Worm (Caenorhabditis elegans) whole organism, late embryonic: ENCODE measurements around the gene C28G1.6.

Experiments
- C08G9.2 ChIP-seq: sonication (generic microtip); optimal IDR thresholded peaks from 2 replicates; lab custom pipeline; 2016; ENCODE audit warnings: mild to moderate bottlenecking, missing genetic modification characterization, moderate library complexity, missing compliant biosample characterization
- C38D4.7 ChIP-seq: fragments of 200-800 bp; sonication (Bioruptor generic); optimal IDR thresholded peaks from 2 replicates; lab custom pipeline; 2018; ENCODE audit warnings: mild to moderate bottlenecking, missing genetic modification characterization, moderate library complexity, missing compliant biosample characterization
- F13H6.1 ChIP-seq: sonication (generic microtip); optimal IDR thresholded peaks from 2 replicates; lab custom pipeline; 2016; ENCODE audit warnings: missing genetic modification characterization, missing compliant biosample characterization
- K09A11.1 ChIP-seq: sonication (generic microtip); optimal IDR thresholded peaks from 2 replicates; lab custom pipeline; 2017; ENCODE audit warnings: antibody characterized with exemption, mild to moderate bottlenecking, missing genetic modification characterization, missing compliant biosample characterization; ENCODE audit not compliant: insufficient read depth
- Y22D7AL.16 ChIP-seq: sonication (generic microtip); optimal IDR thresholded peaks from 2 replicates; lab custom pipeline; 2016; ENCODE audit warnings: missing genetic modification characterization, missing compliant biosample characterization
- ahr-1 ChIP-seq: sonication (generic microtip); optimal IDR thresholded peaks from 2 replicates; lab custom pipeline; 2016; ENCODE audit warnings: missing genetic modification characterization, missing compliant biosample characterization
- ama-1 ChIP-seq: fragments of 150-350 bp; optimal IDR thresholded peaks from 2 replicates; lab custom pipeline; 2014
- ceh-18 ChIP-seq: sonication (generic microtip); optimal IDR thresholded peaks from 2 replicates; lab custom pipeline; 2016; ENCODE audit warnings: missing genetic modification characterization, missing compliant biosample characterization
- ceh-19 ChIP-seq: fragments of 200-800 bp; sonication (Bioruptor generic); optimal IDR thresholded peaks from 2 replicates; lab custom pipeline; 2018; ENCODE audit warnings: mild to moderate bottlenecking, missing genetic modification characterization, missing compliant biosample characterization
- ceh-2 ChIP-seq: sonication (generic microtip); optimal IDR thresholded peaks from 2 replicates; lab custom pipeline; 2016; ENCODE audit warnings: missing genotype, missing genetic modification characterization, missing compliant biosample characterization
- ceh-22 ChIP-seq: sonication (generic microtip); optimal IDR thresholded peaks from 2 replicates; lab custom pipeline; 2017; ENCODE audit warnings: missing biosample characterization, missing genetic modification characterization
- ceh-24 ChIP-seq: sonication (generic microtip); optimal IDR thresholded peaks from 2 replicates; lab custom pipeline; 2016; ENCODE audit warnings: mild to moderate bottlenecking, missing genetic modification characterization, missing compliant biosample characterization
- ceh-30 ChIP-seq: fragments of 150-350 bp; optimal IDR thresholded peaks from 2 replicates; lab custom pipeline; 2014; ENCODE audit warnings: missing biosample characterization, missing genetic modification characterization
- ceh-31 ChIP-seq: sonication (generic microtip); optimal IDR thresholded peaks from 2 replicates; lab custom pipeline; 2016; ENCODE audit warnings: missing genetic modification characterization, missing compliant biosample characterization
- ceh-45 ChIP-seq: fragments of 200-800 bp; sonication (Bioruptor generic); IDR thresholded peaks from 2 replicates; pipeline ENCODE4 v1.3.6; 2022; ENCODE audit warnings: missing genetic modification reagents, missing genetic modification characterization, missing compliant biosample characterization
- ceh-48 ChIP-seq: sonication (generic microtip); optimal IDR thresholded peaks from 2 replicates; lab custom pipeline; 2016; ENCODE audit warnings: missing genetic modification characterization, inconsistent platforms, missing compliant biosample characterization
- ceh-6 ChIP-seq: fragments of 200-800 bp; sonication (Bioruptor generic); optimal IDR thresholded peaks from 2 replicates; lab custom pipeline; 2018; ENCODE audit warnings: mild to moderate bottlenecking, missing genetic modification characterization, missing compliant biosample characterization
- dmd-4 ChIP-seq: sonication (generic microtip); optimal IDR thresholded peaks from 2 replicates; lab custom pipeline; 2016; ENCODE audit warnings: borderline replicate concordance, missing genetic modification characterization, missing compliant biosample characterization
- elt-2 ChIP-seq: sonication (generic microtip); optimal IDR thresholded peaks from 2 replicates; lab custom pipeline; 2016; ENCODE audit warnings: missing genetic modification reagents, missing genetic modification characterization, missing compliant biosample characterization
- elt-4 ChIP-seq: sonication (generic microtip); optimal IDR thresholded peaks from 2 replicates; lab custom pipeline; 2016; ENCODE audit warnings: missing genetic modification characterization, missing compliant biosample characterization
- eyg-1 ChIP-seq: sonication (generic microtip); optimal IDR thresholded peaks from 2 replicates; lab custom pipeline; 2016; ENCODE audit warnings: missing genotype, missing genetic modification characterization, missing compliant biosample characterization
- fkh-10 ChIP-seq: fragments of 150-350 bp; optimal IDR thresholded peaks from 2 replicates; lab custom pipeline; 2014; ENCODE audit warnings: missing biosample characterization, missing genetic modification reagents, missing genetic modification characterization
- gmeb-2 ChIP-seq: sonication (generic microtip); optimal IDR thresholded peaks from 2 replicates; lab custom pipeline; 2016; ENCODE audit warnings: missing genetic modification characterization, inconsistent platforms, missing compliant biosample characterization
- hlh-13 ChIP-seq: fragments of 200-800 bp; sonication (Bioruptor generic); optimal IDR thresholded peaks from 2 replicates; lab custom pipeline; 2018; ENCODE audit warnings: mild to moderate bottlenecking, missing genetic modification characterization, missing compliant biosample characterization
- hlh-15 ChIP-seq: sonication (generic microtip); optimal IDR thresholded peaks from 2 replicates; lab custom pipeline; 2016; ENCODE audit warnings: missing genetic modification characterization, missing compliant biosample characterization
- hlh-30 ChIP-seq: sonication (generic microtip); optimal IDR thresholded peaks from 2 replicates; lab custom pipeline; 2017; ENCODE audit warnings: antibody characterized with exemption, missing genetic modification characterization, missing compliant biosample characterization; ENCODE audit not compliant: insufficient read depth
- hlh-8 ChIP-seq: sonication (generic microtip); optimal IDR thresholded peaks from 2 replicates; lab custom pipeline; 2016; ENCODE audit warnings: missing genotype, missing genetic modification characterization, missing compliant biosample characterization
- lim-6 ChIP-seq: sonication (generic microtip); optimal IDR thresholded peaks from 2 replicates; lab custom pipeline; 2016; ENCODE audit warnings: missing genetic modification characterization, missing compliant biosample characterization
- lin-11 ChIP-seq: fragments of 200-800 bp; sonication (Bioruptor generic); optimal IDR thresholded peaks from 2 replicates; lab custom pipeline; 2018; ENCODE audit warnings: mild to moderate bottlenecking, missing genetic modification characterization, missing compliant biosample characterization
- madf-2 ChIP-seq: sonication (generic microtip); optimal IDR thresholded peaks from 2 replicates; lab custom pipeline; 2017; ENCODE audit warnings: missing genetic modification characterization, missing compliant biosample characterization
- nfya-1 ChIP-seq: sonication (generic microtip); optimal IDR thresholded peaks from 2 replicates; lab custom pipeline; 2017; ENCODE audit warnings: missing genetic modification characterization, mild to moderate bottlenecking, missing compliant biosample characterization, antibody characterized with exemption, moderate library complexity
- nhr-11 ChIP-seq: fragments of 150-350 bp; optimal IDR thresholded peaks from 2 replicates; lab custom pipeline; 2014; ENCODE audit warnings: missing biosample characterization, missing genetic modification characterization
- nhr-232 ChIP-seq: sonication (generic microtip); optimal IDR thresholded peaks from 2 replicates; lab custom pipeline; 2016; ENCODE audit warnings: missing genetic modification characterization, missing compliant biosample characterization
- odd-2 ChIP-seq: sonication (generic microtip); optimal IDR thresholded peaks from 2 replicates; lab custom pipeline; 2017; ENCODE audit warnings: antibody characterized with exemption, mild to moderate bottlenecking, missing genetic modification characterization, missing compliant biosample characterization
- pat-9 ChIP-seq: fragments of 200-800 bp; sonication (Bioruptor generic); optimal IDR thresholded peaks from 2 replicates; lab custom pipeline; 2018; ENCODE audit warnings: mild to moderate bottlenecking, missing genetic modification characterization, moderate library complexity, missing compliant biosample characterization
- pax-1 ChIP-seq: fragments of 150-350 bp; optimal IDR thresholded peaks from 2 replicates; lab custom pipeline; 2014; ENCODE audit warnings: missing biosample characterization, missing genetic modification characterization
- pha-2 ChIP-seq: sonication (generic microtip); optimal IDR thresholded peaks from 2 replicates; lab custom pipeline; 2017; ENCODE audit warnings: mild to moderate bottlenecking, missing genetic modification characterization, missing compliant biosample characterization
- pha-4 ChIP-seq: fragments of 150-350 bp; optimal IDR thresholded peaks from 2 replicates; lab custom pipeline; 2018; ENCODE audit warnings: missing biosample characterization, missing genetic modification reagents, missing genetic modification characterization
- pqm-1 ChIP-seq: sonication (generic microtip); optimal IDR thresholded peaks from 2 replicates; lab custom pipeline; 2016; ENCODE audit warnings: missing genetic modification characterization, missing compliant biosample characterization
- pros-1 ChIP-seq: fragments of 150-350 bp; optimal IDR thresholded peaks from 2 replicates; lab custom pipeline; 2014; ENCODE audit warnings: missing biosample characterization, missing genetic modification reagents, missing genetic modification characterization
- rnt-1 ChIP-seq: sonication (generic microtip); optimal IDR thresholded peaks from 2 replicates; lab custom pipeline; 2016; ENCODE audit warnings: missing genetic modification characterization, missing compliant biosample characterization
- sox-2 ChIP-seq: fragments of 200-800 bp; sonication (Bioruptor generic); IDR thresholded peaks from 2 replicates; pipeline ENCODE4 v1.3.6; 2022; ENCODE audit warnings: missing genetic modification reagents, missing genetic modification characterization, missing compliant biosample characterization
- syd-9 ChIP-seq: sonication (generic microtip); optimal IDR thresholded peaks from 2 replicates; lab custom pipeline; 2016; ENCODE audit warnings: mild to moderate bottlenecking, missing genetic modification characterization, moderate library complexity, missing compliant biosample characterization
- tbx-7 ChIP-seq: sonication (generic microtip); optimal IDR thresholded peaks from 2 replicates; lab custom pipeline; 2016; ENCODE audit warnings: missing genotype, missing genetic modification characterization, missing compliant biosample characterization
- ttx-3 ChIP-seq: sonication (generic microtip); optimal IDR thresholded peaks from 2 replicates; lab custom pipeline; 2016; ENCODE audit warnings: missing genetic modification reagents, missing genetic modification characterization, missing compliant biosample characterization
- unc-42 ChIP-seq: sonication (generic microtip); optimal IDR thresholded peaks from 2 replicates; lab custom pipeline; 2016; ENCODE audit warnings: missing genotype, missing genetic modification characterization, missing compliant biosample characterization
- unc-55 ChIP-seq: sonication (generic microtip); optimal IDR thresholded peaks from 2 replicates; lab custom pipeline; 2017; ENCODE audit warnings: missing biosample characterization, missing genetic modification reagents, missing genetic modification characterization
- unc-86 ChIP-seq: sonication (generic microtip); optimal IDR thresholded peaks from 2 replicates; lab custom pipeline; 2016; ENCODE audit warnings: missing genetic modification characterization, missing compliant biosample characterization
- ztf-16 ChIP-seq: sonication (generic microtip); optimal IDR thresholded peaks from 2 replicates; lab custom pipeline; 2017; ENCODE audit warnings: missing genetic modification characterization, missing compliant biosample characterization

C28G1.6 gene

ce11 chrX:8791821-8792220 lies 39.2 kb downstream of the C28G1.6 start, which contains the start of gene chup-1:
Gene chup-1, plus strand, starts transcription at chrX:8792160.
- TF ChIP-seq nfya-1 (tag; lab: Kevin White, UChicago), result peak; percentile 4
- TF ChIP-seq ceh-48, result peak; percentile 22
- no peak for TF ChIP-seq unc-42 (tag; lab: Kevin White, UChicago)

- TF ChIP-seq pha-2, result no peak
- TF ChIP-seq dmd-4, result no peak
- TF ChIP-seq ztf-16 (tag; lab: Kevin White, UChicago), result no peak
- TF ChIP-seq elt-4 (tag; lab: Kevin White, UChicago), result no peak
- no peak for TF ChIP-seq ceh-19 (GFP tag; lab: Kevin White, UChicago)
- no peak for TF ChIP-seq hlh-8 (tag; lab: Kevin White, UChicago)
- no peak for TF ChIP-seq hlh-13 (GFP tag; lab: Kevin White, UChicago)
- no peak for TF ChIP-seq ttx-3 (tag; lab: Kevin White, UChicago)
- TF ChIP-seq pros-1 (tag; lab: Kevin White, UChicago), result no peak
- no peak for TF ChIP-seq lin-11
- TF ChIP-seq odd-2 (tag; lab: Kevin White, UChicago), result no peak
- TF ChIP-seq ceh-24, result no peak
- no peak for TF ChIP-seq ahr-1
- no peak for TF ChIP-seq C38D4.7 (GFP tag; lab: Kevin White, UChicago)
- TF ChIP-seq ceh-45 (GFP tag; lab: Robert Waterston, UW), result no peak
- no peak for TF ChIP-seq unc-55 (GFP tag; lab: Kevin White, UChicago)
- TF ChIP-seq syd-9 (tag; lab: Kevin White, UChicago), result no peak
- TF ChIP-seq eyg-1 (tag; lab: Kevin White, UChicago), result no peak
- no peak for TF ChIP-seq F13H6.1 (tag; lab: Kevin White, UChicago)
- TF ChIP-seq, all 69 proteins: peak for 0
These were observed 41.0 kb downstream of the C28G1.6 start for ce11 chrX:8790093-8790492.

- peak; percentile 72 for TF ChIP-seq ceh-18
- no peak for TF ChIP-seq ceh-24
- peak; percentile 40 for TF ChIP-seq nfya-1 (tag; lab: Kevin White, UChicago)
- TF ChIP-seq pat-9, result no peak
- no peak for TF ChIP-seq elt-2 (tag; lab: Kevin White, UChicago)
- no peak for TF ChIP-seq pha-2
- TF ChIP-seq fkh-10 (GFP tag; lab: Kevin White, UChicago), result no peak
- TF ChIP-seq ceh-2 (tag; lab: Kevin White, UChicago), result no peak
- TF ChIP-seq Y22D7AL.16 (tag; lab: Kevin White, UChicago), result no peak
- TF ChIP-seq nhr-11 (tag; lab: Kevin White, UChicago), result no peak
- TF ChIP-seq pha-4, result no peak
- no peak for TF ChIP-seq ceh-45 (GFP tag; lab: Robert Waterston, UW)
- TF ChIP-seq madf-2 (tag; lab: Kevin White, UChicago), result no peak
- TF ChIP-seq ttx-3 (tag; lab: Kevin White, UChicago), result no peak
- no peak for TF ChIP-seq lim-6
- no peak for TF ChIP-seq tbx-7 (tag; lab: Kevin White, UChicago)
- TF ChIP-seq ama-1, result no peak
- TF ChIP-seq elt-4 (tag; lab: Kevin White, UChicago), result no peak
- no peak for TF ChIP-seq pros-1 (tag; lab: Kevin White, UChicago)
- no peak for TF ChIP-seq ceh-31 (tag; lab: Kevin White, UChicago)
- no peak for TF ChIP-seq K09A11.1 (tag; lab: Kevin White, UChicago)
- TF ChIP-seq rnt-1 (tag; lab: Kevin White, UChicago), result peak; percentile 75
- no peak for TF ChIP-seq sox-2 (GFP tag; lab: Robert Waterston, UW)
- TF ChIP-seq unc-86 (tag; lab: Kevin White, UChicago), result no peak
- no peak for TF ChIP-seq hlh-30 (tag; lab: Kevin White, UChicago)
- TF ChIP-seq hlh-15 (tag; lab: Kevin White, UChicago), result no peak
- no peak for TF ChIP-seq nhr-232 (tag; lab: Kevin White, UChicago)
- no peak for TF ChIP-seq hlh-13 (GFP tag; lab: Kevin White, UChicago)
- TF ChIP-seq pqm-1 (tag; lab: Kevin White, UChicago), result no peak
- no peak for TF ChIP-seq C08G9.2 (tag; lab: Kevin White, UChicago)
- no peak for TF ChIP-seq ceh-6 (GFP tag; lab: Kevin White, UChicago)
- TF ChIP-seq ceh-30 (tag; lab: Kevin White, UChicago), result no peak
- no peak for TF ChIP-seq pax-1 (tag; lab: Kevin White, UChicago)
- TF ChIP-seq gmeb-2 (tag; lab: Kevin White, UChicago), result no peak
- no peak for TF ChIP-seq F13H6.1 (tag; lab: Kevin White, UChicago)
- no peak for TF ChIP-seq ceh-22 (tag; lab: Kevin White, UChicago)
- peak; percentile 71 for TF ChIP-seq unc-55 (GFP tag; lab: Kevin White, UChicago)
- peak; percentile 13 for TF ChIP-seq syd-9 (tag; lab: Kevin White, UChicago)
These were observed 42.0 kb downstream of the C28G1.6 start, which contains the start of gene unc-27 for ce11 chrX:8789014-8789506. Gene unc-27, plus strand, starts transcription at chrX:8789456.
